ENCODE assay signal across 5 fruit fly cellular contexts in genomic region chr2L:4332962-4333757, dm6.
TF ChIP-seq lines count a peak whose summit lies in the region.

No protein-coding gene starts in this region.

TF ChIP-seq in whole organism, adult, 20 proteins besides CTCF, POLR2A, EP300 and RAD21 (continued from another document):
- peak; percentile 78 for TF ChIP-seq CG7045 (GFP tag; optimal IDR thresholded peaks at IDR 0.05; lab: Kevin White, UChicago)
- peak; percentile 82 for TF ChIP-seq CG11617 (GFP tag; optimal IDR thresholded peaks at IDR 0.05; lab: Kevin White, UChicago)
- peak; percentile 99 for TF ChIP-seq cic (GFP tag; optimal IDR thresholded peaks at IDR 0.05; lab: Kevin White, UChicago)
TF ChIP-seq in whole organism, adult: peak in this region for 17.

TF ChIP-seq in whole organism, embryonic, 481 proteins besides CTCF, POLR2A, EP300 and RAD21 (continued from another document and continues in another):
- TF ChIP-seq NK7.1 (GFP tag; optimal IDR thresholded peaks at IDR 0.05; lab: Kevin White, UChicago): peak; percentile 75
- peak; percentile 9 for TF ChIP-seq CG9797 (GFP tag; optimal IDR thresholded peaks at IDR 0.05; lab: Kevin White, UChicago)
- TF ChIP-seq CG10366 (GFP tag; IDR thresholded peaks at IDR 0.05; lab: Robert Waterston, UW): peak; percentile 89
- peak; percentile 85 for TF ChIP-seq chm (GFP tag; IDR thresholded peaks at IDR 0.05; lab: Robert Waterston, UW)
- peak; percentile 49 for TF ChIP-seq Ravus (GFP tag; IDR thresholded peaks at IDR 0.05; lab: Robert Waterston, UW)
- no peak for TF ChIP-seq sc (optimal IDR thresholded peaks at IDR 0.05; lab: Kevin White, UChicago)
- TF ChIP-seq sc (GFP tag; optimal IDR thresholded peaks at IDR 0.05; lab: Kevin White, UChicago): peak; percentile 66
- TF ChIP-seq CG32767 (GFP tag; IDR thresholded peaks at IDR 0.05; lab: Robert Waterston, UW): peak; percentile 85
- TF ChIP-seq Lim3 (GFP tag; IDR thresholded peaks at IDR 0.05; lab: Robert Waterston, UW): 0 out of 2 replicates have a peak, but pooled peaks have one; percentile 13
- no peak for TF ChIP-seq br (optimal IDR thresholded peaks at IDR 0.05; lab: Kevin White, UChicago)
- TF ChIP-seq vnd (GFP tag; IDR thresholded peaks at IDR 0.05; lab: Robert Waterston, UW; ENCODE audit: partially characterized antibody): no peak
- TF ChIP-seq CG31365 (tag; optimal IDR thresholded peaks at IDR 0.05; lab: Kevin White, UChicago): peak; percentile 53
- peak; percentile 82 for TF ChIP-seq Ssrp (tag; optimal IDR thresholded peaks at IDR 0.05; lab: Kevin White, UChicago)
- peak; percentile 8 for TF ChIP-seq CG15073 (GFP tag; optimal IDR thresholded peaks at IDR 0.05; lab: Kevin White, UChicago)
- TF ChIP-seq Jarid2 (GFP tag; optimal IDR thresholded peaks at IDR 0.05; lab: Kevin White, UChicago): peak; percentile 45
- peak; percentile 84 for TF ChIP-seq CG17328 (GFP tag; IDR thresholded peaks at IDR 0.05; lab: Robert Waterston, UW)
- TF ChIP-seq CG14860 (GFP tag; IDR thresholded peaks at IDR 0.05; lab: Robert Waterston, UW; ENCODE audit: partially characterized antibody): no peak
- TF ChIP-seq CG9727 (GFP tag; optimal IDR thresholded peaks at IDR 0.05; lab: Kevin White, UChicago): peak; percentile 87
- peak; percentile 62 for TF ChIP-seq Chrac-16 (GFP tag; optimal IDR thresholded peaks at IDR 0.05; lab: Kevin White, UChicago)
- peak; percentile 74 for TF ChIP-seq CG15269 (tag; optimal IDR thresholded peaks at IDR 0.05; lab: Kevin White, UChicago)
- TF ChIP-seq ATbp (GFP tag; optimal IDR thresholded peaks at IDR 0.05; lab: Kevin White, UChicago): peak; percentile 81
- TF ChIP-seq CG42726 (GFP tag; IDR thresholded peaks at IDR 0.05; lab: Robert Waterston, UW; ENCODE audit: partially characterized antibody): no peak
- TF ChIP-seq Taf1 (GFP tag; IDR thresholded peaks at IDR 0.05; lab: Robert Waterston, UW): peak; percentile 36; the same call in 1 of the 2 replicates
- TF ChIP-seq CG5953 (GFP tag; IDR thresholded peaks at IDR 0.05; lab: Robert Waterston, UW): peak; percentile 63
- TF ChIP-seq CG17361 (GFP tag; IDR thresholded peaks at IDR 0.05; lab: Robert Waterston, UW): peak; percentile 83
- TF ChIP-seq CG2120 (GFP tag; optimal IDR thresholded peaks at IDR 0.05; lab: Kevin White, UChicago): peak; percentile 75
- peak; percentile 60 for TF ChIP-seq Hand (GFP tag; optimal IDR thresholded peaks at IDR 0.05; lab: Kevin White, UChicago)
- no peak for TF ChIP-seq Dll (GFP tag; IDR thresholded peaks at IDR 0.05; lab: Robert Waterston, UW; ENCODE audit: partially characterized antibody)
- TF ChIP-seq lmd (GFP tag; IDR thresholded peaks at IDR 0.05; lab: Robert Waterston, UW): peak; percentile 74
- peak; percentile 74 for TF ChIP-seq sug (tag; optimal IDR thresholded peaks at IDR 0.05; lab: Kevin White, UChicago)
- peak; percentile 53 for TF ChIP-seq CG15601 (tag; optimal IDR thresholded peaks at IDR 0.05; lab: Kevin White, UChicago)

TF ChIP-seq in whole organism, prepupa, 60 proteins besides CTCF, POLR2A, EP300 and RAD21 (continued from another document and continues in another):
- TF ChIP-seq Hr38 (GFP tag; optimal IDR thresholded peaks at IDR 0.05; lab: Kevin White, UChicago): no peak
- TF ChIP-seq CG32006 (GFP tag; optimal IDR thresholded peaks at IDR 0.05; lab: Kevin White, UChicago): peak; percentile 97
- TF ChIP-seq CG6808 (GFP tag; optimal IDR thresholded peaks at IDR 0.05; lab: Kevin White, UChicago): peak; percentile 92
- TF ChIP-seq CG10631 (GFP tag; optimal IDR thresholded peaks at IDR 0.05; lab: Kevin White, UChicago): peak; percentile 85
- peak; percentile 61 for TF ChIP-seq CG6854 (GFP tag; optimal IDR thresholded peaks at IDR 0.05; lab: Kevin White, UChicago)
- TF ChIP-seq CG31627 (GFP tag; optimal IDR thresholded peaks at IDR 0.05; lab: Kevin White, UChicago): peak; percentile 90
- peak; percentile 93 for TF ChIP-seq dsx (GFP tag; optimal IDR thresholded peaks at IDR 0.05; lab: Kevin White, UChicago; ENCODE audit: poor library complexity, severe bottlenecking)
- TF ChIP-seq Sox14 (GFP tag; optimal IDR thresholded peaks at IDR 0.05; lab: Kevin White, UChicago): peak; percentile 96
- peak; percentile 98 for TF ChIP-seq Eip78C (GFP tag; lab: Kevin White, UChicago)
- TF ChIP-seq Eip75B (GFP tag; optimal IDR thresholded peaks at IDR 0.05; lab: Kevin White, UChicago): peak; percentile 93
- TF ChIP-seq acj6 (GFP tag; optimal IDR thresholded peaks at IDR 0.05; lab: Kevin White, UChicago): peak; percentile 93
- TF ChIP-seq Lpt (GFP tag; optimal IDR thresholded peaks at IDR 0.05; lab: Kevin White, UChicago): peak; percentile 93
- peak; percentile 86 for TF ChIP-seq CG8632 (GFP tag; optimal IDR thresholded peaks at IDR 0.05; lab: Kevin White, UChicago)
- TF ChIP-seq CG9139 (GFP tag; optimal IDR thresholded peaks at IDR 0.05; lab: Kevin White, UChicago): peak; percentile 90
- TF ChIP-seq net (GFP tag; optimal IDR thresholded peaks at IDR 0.05; lab: Kevin White, UChicago): peak; percentile 96
- TF ChIP-seq Ets96B (tag; optimal IDR thresholded peaks at IDR 0.05; lab: Kevin White, UChicago): peak; percentile 88
- peak; percentile 95 for TF ChIP-seq CG8119 (GFP tag; IDR thresholded peaks at IDR 0.05; lab: Robert Waterston, UW)
- peak; percentile 86 for TF ChIP-seq Met (GFP tag; optimal IDR thresholded peaks at IDR 0.05; lab: Kevin White, UChicago)
- peak; percentile 88 for TF ChIP-seq Sox15 (GFP tag; optimal IDR thresholded peaks at IDR 0.05; lab: Kevin White, UChicago)
- TF ChIP-seq dac (GFP tag; optimal IDR thresholded peaks at IDR 0.05; lab: Kevin White, UChicago): peak; percentile 87
- peak; percentile 91 for TF ChIP-seq CG4318 (GFP tag; optimal IDR thresholded peaks at IDR 0.05; lab: Kevin White, UChicago)
- peak; percentile 85 for TF ChIP-seq Sox102F (GFP tag; optimal IDR thresholded peaks at IDR 0.05; lab: Kevin White, UChicago)
- peak; percentile 87 for TF ChIP-seq CG11294 (GFP tag; IDR thresholded peaks at IDR 0.05; lab: Robert Waterston, UW)
- TF ChIP-seq pdm3 (GFP tag; optimal IDR thresholded peaks at IDR 0.05; lab: Kevin White, UChicago): peak; percentile 89
- TF ChIP-seq spab (GFP tag; optimal IDR thresholded peaks at IDR 0.05; lab: Kevin White, UChicago): peak; percentile 91
- TF ChIP-seq lz (GFP tag; optimal IDR thresholded peaks at IDR 0.05; lab: Kevin White, UChicago): peak; percentile 85
- peak; percentile 91 for TF ChIP-seq CG10669 (GFP tag; optimal IDR thresholded peaks at IDR 0.05; lab: Kevin White, UChicago)
- peak; percentile 97 for TF ChIP-seq CG6276 (GFP tag; optimal IDR thresholded peaks at IDR 0.05; lab: Kevin White, UChicago)
- TF ChIP-seq CG3032 (tag; optimal IDR thresholded peaks at IDR 0.05; lab: Kevin White, UChicago): peak; percentile 81
- TF ChIP-seq achi (GFP tag; optimal IDR thresholded peaks at IDR 0.05; lab: Kevin White, UChicago): peak; percentile 92
- peak; percentile 88 for TF ChIP-seq CG7368 (GFP tag; optimal IDR thresholded peaks at IDR 0.05; lab: Kevin White, UChicago)
- peak; percentile 90 for TF ChIP-seq OdsH (GFP tag; optimal IDR thresholded peaks at IDR 0.05; lab: Kevin White, UChicago)
- peak; percentile 92 for TF ChIP-seq svp (GFP tag; lab: Kevin White, UChicago)

TF ChIP-seq in whole organism, pupa, 21 proteins besides CTCF, POLR2A, EP300 and RAD21 (continued from another document):
- peak; percentile 97 for TF ChIP-seq CG4496 (GFP tag; IDR thresholded peaks at IDR 0.05; lab: Robert Waterston, UW)

TF ChIP-seq in whole organism, wandering third instar larva, 38 proteins besides CTCF, POLR2A, EP300 and RAD21 (continued from another document):
- no peak for TF ChIP-seq pan (optimal IDR thresholded peaks at IDR 0.05; lab: Kevin White, UChicago)
- TF ChIP-seq sage (GFP tag; optimal IDR thresholded peaks at IDR 0.05; lab: Kevin White, UChicago): peak; percentile 47
- no peak for TF ChIP-seq dsf (GFP tag; optimal IDR thresholded peaks at IDR 0.05; lab: Kevin White, UChicago; ENCODE audit: borderline replicate concordance)
- TF ChIP-seq Rel (GFP tag; optimal IDR thresholded peaks at IDR 0.05; lab: Kevin White, UChicago): peak; percentile 5
- TF ChIP-seq Rel (tag; optimal IDR thresholded peaks at IDR 0.05; lab: Kevin White, UChicago): peak; percentile 95
- TF ChIP-seq GATAd (GFP tag; optimal IDR thresholded peaks at IDR 0.05; lab: Kevin White, UChicago): no peak
- TF ChIP-seq Jra (GFP tag; optimal IDR thresholded peaks at IDR 0.05; lab: Kevin White, UChicago): peak; percentile 34
- peak; percentile 95 for TF ChIP-seq Myc (optimal IDR thresholded peaks at IDR 0.05; lab: Kevin White, UChicago)
- TF ChIP-seq CG32264 (GFP tag; optimal IDR thresholded peaks at IDR 0.05; lab: Kevin White, UChicago): peak; percentile 69
- TF ChIP-seq woc (GFP tag; optimal IDR thresholded peaks at IDR 0.05; lab: Kevin White, UChicago): peak; percentile 94
- TF ChIP-seq sv (GFP tag; optimal IDR thresholded peaks at IDR 0.05; lab: Kevin White, UChicago): peak; percentile 4
- peak; percentile 86 for TF ChIP-seq HLH106 (tag; optimal IDR thresholded peaks at IDR 0.05; lab: Kevin White, UChicago)
- TF ChIP-seq Dfd (GFP tag; optimal IDR thresholded peaks at IDR 0.05; lab: Kevin White, UChicago): no peak
- peak; percentile 62 for TF ChIP-seq Sp1 (GFP tag; optimal IDR thresholded peaks at IDR 0.05; lab: Kevin White, UChicago)
- TF ChIP-seq N (GFP tag; optimal IDR thresholded peaks at IDR 0.05; lab: Kevin White, UChicago): peak; percentile 55
- TF ChIP-seq brk (GFP tag; optimal IDR thresholded peaks at IDR 0.05; lab: Kevin White, UChicago): peak; percentile 71
- no peak for TF ChIP-seq Abd-B (GFP tag; optimal IDR thresholded peaks at IDR 0.05; lab: Kevin White, UChicago)
TF ChIP-seq in whole organism, wandering third instar larva: peak in this region for 26.
